Fruit fly (Drosophila melanogaster) S2 (cell line): ENCODE measurements around the gene TFAM.

Experiments
- CG8478 ChIP-seq: fragments of >200 bp; optimal IDR thresholded peaks from 2 replicates; lab custom pipeline; 2018
- CTCF ChIP-seq, 2 experiments: fragments of >200 bp; optimal IDR thresholded peaks; 2 replicates each; lab custom pipeline; 2018

DNA sequence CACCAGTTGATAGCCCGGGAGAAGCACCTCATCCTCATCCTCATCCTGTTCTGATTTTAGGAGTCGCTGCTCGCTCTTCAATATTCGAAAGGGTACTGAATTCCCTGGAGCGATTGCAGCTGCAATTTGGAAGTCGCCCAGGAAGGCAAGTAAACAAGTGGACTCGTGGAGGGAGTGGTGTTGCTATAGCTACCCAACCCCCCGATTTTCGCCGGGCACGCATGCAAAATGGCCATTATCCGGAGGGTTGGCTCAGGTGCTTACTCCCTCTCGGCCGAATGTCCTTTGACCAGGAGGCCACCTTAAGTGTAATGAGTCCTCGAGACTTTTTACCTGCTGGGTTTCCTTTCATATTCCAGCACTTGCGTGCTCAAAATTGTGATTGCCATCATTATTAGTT lies 40.0 kb upstream of the TFAM start, which contains the start of gene CG15923:
- TF ChIP-seq CG8478 (no peak), CTCF (optimal IDR thresholded peaks at IDR 0.05; lab: Kevin White, UChicago) (no peak)
